1 fruit fly cellular context compared by ENCODE assay signal in the genomic region with DNA sequence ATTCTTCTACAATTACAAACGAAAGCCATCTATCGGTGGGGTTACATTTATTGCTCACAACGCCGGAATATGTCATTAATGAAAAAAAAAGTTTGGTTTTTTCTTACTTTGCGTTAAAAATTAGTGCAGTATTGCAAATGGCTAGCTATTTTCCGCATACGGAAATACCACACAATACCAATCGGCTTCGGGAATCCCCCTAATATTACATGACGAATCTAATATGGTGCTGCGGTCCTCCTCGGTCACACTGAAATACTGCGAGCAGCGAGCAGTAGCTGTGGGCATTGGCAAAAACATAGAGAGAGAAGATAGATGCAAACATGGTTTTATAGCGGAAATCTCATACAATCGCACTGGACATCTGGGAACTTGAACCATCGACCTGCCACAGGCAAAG.
A peak's percentile ranks its signal among the peaks of the same experiment; 100 is the strongest.
TF ChIP-seq lines count a peak whose summit lies in the region.

tub (plus strand) TSS at position 253 of the 400 bp plus-strand sequence.

TF ChIP-seq in whole organism, embryonic, 481 proteins besides CTCF, POLR2A, EP300 and RAD21 (continued from another document and continues in another):
- no peak for TF ChIP-seq salm (tag; optimal IDR thresholded peaks at IDR 0.05; lab: Kevin White, UChicago)
- peak; percentile 7 for TF ChIP-seq CG1602 (GFP tag; optimal IDR thresholded peaks at IDR 0.05; lab: Kevin White, UChicago)
- no peak for TF ChIP-seq CG10321 (GFP tag; IDR thresholded peaks at IDR 0.05; lab: Robert Waterston, UW)
- TF ChIP-seq CG7786 (GFP tag; optimal IDR thresholded peaks at IDR 0.05; lab: Kevin White, UChicago): peak; percentile 23
- TF ChIP-seq tll (GFP tag; optimal IDR thresholded peaks at IDR 0.05; lab: Kevin White, UChicago): no peak
- no peak for TF ChIP-seq pros (GFP tag; optimal IDR thresholded peaks at IDR 0.05; lab: Kevin White, UChicago)
- no peak for TF ChIP-seq ham (GFP tag; IDR thresholded peaks at IDR 0.05; lab: Robert Waterston, UW)
- TF ChIP-seq tna (GFP tag; IDR thresholded peaks at IDR 0.05; lab: Robert Waterston, UW; ENCODE audit: partially characterized antibody): no peak
- peak; percentile 38 for TF ChIP-seq CG17186 (GFP tag; optimal IDR thresholded peaks at IDR 0.05; lab: Kevin White, UChicago)
- no peak for TF ChIP-seq Blimp-1 (GFP tag; optimal IDR thresholded peaks at IDR 0.05; lab: Kevin White, UChicago)
- no peak for TF ChIP-seq Spps (tag; optimal IDR thresholded peaks at IDR 0.05; lab: Kevin White, UChicago)
- no peak for TF ChIP-seq CG11560 (tag; IDR thresholded peaks at IDR 0.05; lab: Robert Waterston, UW)
- no peak for TF ChIP-seq slou (GFP tag; optimal IDR thresholded peaks at IDR 0.05; lab: Kevin White, UChicago)
- peak; percentile 29 for TF ChIP-seq Meics (GFP tag; optimal IDR thresholded peaks at IDR 0.05; lab: Kevin White, UChicago)
- no peak for TF ChIP-seq HLHmδ (GFP tag; optimal IDR thresholded peaks at IDR 0.05; lab: Kevin White, UChicago)
- no peak for TF ChIP-seq gcm2 (GFP tag; optimal IDR thresholded peaks at IDR 0.05; lab: Kevin White, UChicago)
- no peak for TF ChIP-seq CG6272 (GFP tag; IDR thresholded peaks at IDR 0.05; lab: Robert Waterston, UW)
- TF ChIP-seq tap (tag; optimal IDR thresholded peaks at IDR 0.05; lab: Kevin White, UChicago): no peak
- TF ChIP-seq CG17568 (GFP tag; optimal IDR thresholded peaks at IDR 0.05; lab: Kevin White, UChicago): no peak
- no peak for TF ChIP-seq CG6654 (GFP tag; optimal IDR thresholded peaks at IDR 0.05; lab: Kevin White, UChicago)
- no peak for TF ChIP-seq sima (GFP tag; optimal IDR thresholded peaks at IDR 0.05; lab: Kevin White, UChicago)
- no peak for TF ChIP-seq CG16815 (GFP tag; optimal IDR thresholded peaks at IDR 0.05; lab: Kevin White, UChicago)
- no peak for TF ChIP-seq CG7745 (tag; optimal IDR thresholded peaks at IDR 0.05; lab: Kevin White, UChicago)
- TF ChIP-seq CG34422 (GFP tag; IDR thresholded peaks at IDR 0.05; lab: Robert Waterston, UW): no peak
- TF ChIP-seq Atf6 (GFP tag; IDR thresholded peaks at IDR 0.05; lab: Robert Waterston, UW): peak; percentile 32; the same call in 1 of the 2 replicates
- peak; percentile 6; the same call in 1 of the 2 replicates for TF ChIP-seq ara (GFP tag; IDR thresholded peaks at IDR 0.05; lab: Robert Waterston, UW)
- no peak; the same call in 2 of the 3 replicates for TF ChIP-seq jigr1 (GFP tag; IDR thresholded peaks at IDR 0.05; lab: Robert Waterston, UW)
- TF ChIP-seq bcd (GFP tag; optimal IDR thresholded peaks at IDR 0.05; lab: Kevin White, UChicago): no peak
- TF ChIP-seq zfh1 (GFP tag; IDR thresholded peaks at IDR 0.05; lab: Robert Waterston, UW): peak; percentile 66; the same call in 2 of the 3 replicates
- no peak for TF ChIP-seq wdn (GFP tag; IDR thresholded peaks at IDR 0.05; lab: Robert Waterston, UW)
- peak; percentile 27 for TF ChIP-seq nerfin-1 (tag; optimal IDR thresholded peaks at IDR 0.05; lab: Kevin White, UChicago)
- TF ChIP-seq Gug (GFP tag; IDR thresholded peaks at IDR 0.05; lab: Robert Waterston, UW): no peak
- TF ChIP-seq jumu (GFP tag; optimal IDR thresholded peaks at IDR 0.05; lab: Kevin White, UChicago): peak; percentile 13
- TF ChIP-seq CG7271 (tag; optimal IDR thresholded peaks at IDR 0.05; lab: Kevin White, UChicago): no peak
- TF ChIP-seq ken (GFP tag; IDR thresholded peaks at IDR 0.05; lab: Robert Waterston, UW): no peak; the same call in 2 of the 3 replicates
- peak; percentile 65 for TF ChIP-seq CG2120 (GFP tag; optimal IDR thresholded peaks at IDR 0.05; lab: Kevin White, UChicago)
- TF ChIP-seq onecut (GFP tag; IDR thresholded peaks at IDR 0.05; lab: Robert Waterston, UW): peak; percentile 11; the same call in 1 of the 2 replicates
- TF ChIP-seq PHDP (tag; optimal IDR thresholded peaks at IDR 0.05; lab: Kevin White, UChicago): peak; percentile 44
- no peak for TF ChIP-seq CG1529 (GFP tag; optimal IDR thresholded peaks at IDR 0.05; lab: Kevin White, UChicago)
- TF ChIP-seq Ada2b (GFP tag; IDR thresholded peaks at IDR 0.05; lab: Robert Waterston, UW): no peak
- TF ChIP-seq CG1233 (GFP tag; optimal IDR thresholded peaks at IDR 0.05; lab: Kevin White, UChicago): no peak
- no peak for TF ChIP-seq dmrt99B (tag; optimal IDR thresholded peaks at IDR 0.05; lab: Kevin White, UChicago)
- TF ChIP-seq CrebB (tag; optimal IDR thresholded peaks at IDR 0.05; lab: Kevin White, UChicago): peak; percentile 32
- TF ChIP-seq Awh (GFP tag; IDR thresholded peaks at IDR 0.05; lab: Robert Waterston, UW): no peak
- TF ChIP-seq nau (GFP tag; optimal IDR thresholded peaks at IDR 0.05; lab: Kevin White, UChicago): no peak
- peak; percentile 1 for TF ChIP-seq chn (GFP tag; optimal IDR thresholded peaks at IDR 0.05; lab: Kevin White, UChicago)
- no peak for TF ChIP-seq CG15696 (tag; optimal IDR thresholded peaks at IDR 0.05; lab: Kevin White, UChicago)
- TF ChIP-seq D19A (tag; optimal IDR thresholded peaks at IDR 0.05; lab: Kevin White, UChicago): peak; percentile 40
- no peak for TF ChIP-seq CG4404 (GFP tag; IDR thresholded peaks at IDR 0.05; lab: Robert Waterston, UW)
- no peak for TF ChIP-seq CG2202 (tag; optimal IDR thresholded peaks at IDR 0.05; lab: Kevin White, UChicago)
- TF ChIP-seq CG12659 (GFP tag; optimal IDR thresholded peaks at IDR 0.05; lab: Kevin White, UChicago): peak; percentile 84
- TF ChIP-seq cato (GFP tag; optimal IDR thresholded peaks at IDR 0.05; lab: Kevin White, UChicago; ENCODE audit: borderline replicate concordance): no peak
- TF ChIP-seq Mad (GFP tag; optimal IDR thresholded peaks at IDR 0.05; lab: Kevin White, UChicago): peak; percentile 40
- peak; percentile 37; the same call in 1 of the 3 replicates for TF ChIP-seq Dbx (GFP tag; IDR thresholded peaks at IDR 0.05; lab: Robert Waterston, UW)
- TF ChIP-seq Gsc (GFP tag; IDR thresholded peaks at IDR 0.05; lab: Robert Waterston, UW): no peak
- peak; percentile 89 for TF ChIP-seq Med (GFP tag; lab: Kevin White, UChicago)
- TF ChIP-seq Hsf (GFP tag; optimal IDR thresholded peaks at IDR 0.05; lab: Kevin White, UChicago): peak; percentile 48
- TF ChIP-seq tup (GFP tag; optimal IDR thresholded peaks at IDR 0.05; lab: Kevin White, UChicago): no peak
- TF ChIP-seq H2.0 (GFP tag; IDR thresholded peaks at IDR 0.05; lab: Robert Waterston, UW): no peak
- no peak for TF ChIP-seq run (tag; optimal IDR thresholded peaks at IDR 0.05; lab: Kevin White, UChicago)
- peak; percentile 91 for TF ChIP-seq sens (GFP tag; lab: Kevin White, UChicago)
- no peak for TF ChIP-seq cas (GFP tag; IDR thresholded peaks at IDR 0.05; lab: Robert Waterston, UW)
- no peak for TF ChIP-seq CG1647 (GFP tag; optimal IDR thresholded peaks at IDR 0.05; lab: Kevin White, UChicago)
- TF ChIP-seq CG13894 (tag; optimal IDR thresholded peaks at IDR 0.05; lab: Kevin White, UChicago): no peak
- no peak for TF ChIP-seq CG15479 (GFP tag; optimal IDR thresholded peaks at IDR 0.05; lab: Kevin White, UChicago)
- no peak for TF ChIP-seq NFAT (GFP tag; IDR thresholded peaks at IDR 0.05; lab: Robert Waterston, UW)
- TF ChIP-seq hkb (optimal IDR thresholded peaks at IDR 0.05; lab: Kevin White, UChicago): no peak
- no peak; the same call in 1 of the 2 replicates for TF ChIP-seq hkb (GFP tag; IDR thresholded peaks at IDR 0.05; lab: Robert Waterston, UW)
- TF ChIP-seq CG3163 (GFP tag; optimal IDR thresholded peaks at IDR 0.05; lab: Kevin White, UChicago): no peak
- TF ChIP-seq CG18764 (GFP tag; optimal IDR thresholded peaks at IDR 0.05; lab: Kevin White, UChicago): no peak
- 0 out of 2 replicates have a peak, but pooled peaks have one; percentile 23 for TF ChIP-seq CG4730 (GFP tag; IDR thresholded peaks at IDR 0.05; lab: Robert Waterston, UW)
- TF ChIP-seq sob (GFP tag; IDR thresholded peaks at IDR 0.05; lab: Robert Waterston, UW): no peak; the same call in 1 of the 2 replicates
- TF ChIP-seq Dek (tag; optimal IDR thresholded peaks at IDR 0.05; lab: Kevin White, UChicago): no peak
- TF ChIP-seq en (GFP tag; optimal IDR thresholded peaks at IDR 0.05; lab: Kevin White, UChicago): no peak
- TF ChIP-seq E2f1 (GFP tag; IDR thresholded peaks at IDR 0.05; lab: Robert Waterston, UW): no peak
- peak; percentile 15 for TF ChIP-seq pho (GFP tag; optimal IDR thresholded peaks at IDR 0.05; lab: Kevin White, UChicago)
- peak; percentile 45 for TF ChIP-seq trem (tag; optimal IDR thresholded peaks at IDR 0.05; lab: Kevin White, UChicago)
- TF ChIP-seq tio (GFP tag; optimal IDR thresholded peaks at IDR 0.05; lab: Kevin White, UChicago): no peak
- peak; percentile 4 for TF ChIP-seq CG18011 (GFP tag; optimal IDR thresholded peaks at IDR 0.05; lab: Kevin White, UChicago)
- TF ChIP-seq CG14441 (GFP tag; IDR thresholded peaks at IDR 0.05; lab: Robert Waterston, UW): peak; percentile 31; the same call in 1 of the 2 replicates
- TF ChIP-seq Dll (GFP tag; IDR thresholded peaks at IDR 0.05; lab: Robert Waterston, UW; ENCODE audit: partially characterized antibody): 0 out of 4 replicates have a peak, but pooled peaks have one; percentile 19
- no peak for TF ChIP-seq CG14050 (GFP tag; IDR thresholded peaks at IDR 0.05; lab: Robert Waterston, UW)
- TF ChIP-seq Camta (GFP tag; optimal IDR thresholded peaks at IDR 0.05; lab: Kevin White, UChicago): no peak
- peak in 1 of 2 experiments; percentile 26 for TF ChIP-seq bsh (GFP tag; optimal IDR thresholded peaks at IDR 0.05; lab: Kevin White, UChicago)
- TF ChIP-seq gem (tag; optimal IDR thresholded peaks at IDR 0.05; lab: Kevin White, UChicago): no peak
- peak; percentile 80 for TF ChIP-seq CG17802 (tag; optimal IDR thresholded peaks at IDR 0.05; lab: Kevin White, UChicago)
- TF ChIP-seq klu (GFP tag; IDR thresholded peaks at IDR 0.05; lab: Robert Waterston, UW): no peak
- TF ChIP-seq schlank (tag; optimal IDR thresholded peaks at IDR 0.05; lab: Kevin White, UChicago): no peak
- TF ChIP-seq CG18262 (tag; optimal IDR thresholded peaks at IDR 0.05; lab: Kevin White, UChicago): peak; percentile 44
- TF ChIP-seq CG32532 (GFP tag; IDR thresholded peaks at IDR 0.05; lab: Robert Waterston, UW): peak; percentile 62
- TF ChIP-seq CG6813 (GFP tag; optimal IDR thresholded peaks at IDR 0.05; lab: Kevin White, UChicago): no peak
- TF ChIP-seq CG6791 (GFP tag; IDR thresholded peaks at IDR 0.05; lab: Robert Waterston, UW; ENCODE audit: partially characterized antibody): no peak
- TF ChIP-seq Fer2 (tag; optimal IDR thresholded peaks at IDR 0.05; lab: Kevin White, UChicago): no peak
- no peak for TF ChIP-seq CG12219 (GFP tag; optimal IDR thresholded peaks at IDR 0.05; lab: Kevin White, UChicago)
- no peak for TF ChIP-seq dimm (GFP tag; IDR thresholded peaks at IDR 0.05; lab: Robert Waterston, UW)
- no peak for TF ChIP-seq fd3F (GFP tag; optimal IDR thresholded peaks at IDR 0.05; lab: Kevin White, UChicago)
- no peak for TF ChIP-seq ato (GFP tag; IDR thresholded peaks at IDR 0.05; lab: Robert Waterston, UW; ENCODE audit: partially characterized antibody)
- TF ChIP-seq CG11085 (GFP tag; IDR thresholded peaks at IDR 0.05; lab: Robert Waterston, UW): no peak
- TF ChIP-seq mirr (GFP tag; optimal IDR thresholded peaks at IDR 0.05; lab: Kevin White, UChicago): no peak
- no peak for TF ChIP-seq Rx (GFP tag; IDR thresholded peaks at IDR 0.05; lab: Robert Waterston, UW)
- no peak for TF ChIP-seq ttk (GFP tag; IDR thresholded peaks at IDR 0.05; lab: Robert Waterston, UW)
- TF ChIP-seq CG31441 (GFP tag; IDR thresholded peaks at IDR 0.05; lab: Robert Waterston, UW): no peak; the same call in 1 of the 2 replicates
- no peak for TF ChIP-seq unpg (GFP tag; optimal IDR thresholded peaks at IDR 0.05; lab: Kevin White, UChicago)
- no peak for TF ChIP-seq ATbp (GFP tag; optimal IDR thresholded peaks at IDR 0.05; lab: Kevin White, UChicago)
- no peak for TF ChIP-seq Ptx1 (GFP tag; IDR thresholded peaks at IDR 0.05; lab: Robert Waterston, UW)
- no peak for TF ChIP-seq peb (GFP tag; IDR thresholded peaks at IDR 0.05; lab: Robert Waterston, UW)
- no peak for TF ChIP-seq gcm (GFP tag; optimal IDR thresholded peaks at IDR 0.05; lab: Kevin White, UChicago)
- peak; percentile 53 for TF ChIP-seq CG10267 (tag; optimal IDR thresholded peaks at IDR 0.05; lab: Kevin White, UChicago)
- TF ChIP-seq ac (GFP tag; optimal IDR thresholded peaks at IDR 0.05; lab: Kevin White, UChicago): no peak
- TF ChIP-seq pan (optimal IDR thresholded peaks at IDR 0.05; lab: Kevin White, UChicago): no peak
- TF ChIP-seq pan (GFP tag; optimal IDR thresholded peaks at IDR 0.05 in 1 of 2, IDR thresholded peaks at IDR 0.05 in 1 of 2): peak in 1 of 2 experiments; percentile 42
- no peak for TF ChIP-seq Deaf1 (tag; optimal IDR thresholded peaks at IDR 0.05; lab: Kevin White, UChicago)
- TF ChIP-seq Hmx (GFP tag; optimal IDR thresholded peaks at IDR 0.05; lab: Kevin White, UChicago): no peak
- no peak for TF ChIP-seq esg (GFP tag; conservative IDR thresholded peaks at IDR 0.05; lab: Robert Waterston, UW)
- TF ChIP-seq cg (GFP tag; optimal IDR thresholded peaks at IDR 0.05; lab: Kevin White, UChicago): no peak
- no peak for TF ChIP-seq CG42726 (GFP tag; IDR thresholded peaks at IDR 0.05; lab: Robert Waterston, UW; ENCODE audit: partially characterized antibody)
- no peak for TF ChIP-seq CG8478 (optimal IDR thresholded peaks at IDR 0.05; lab: Kevin White, UChicago)
- TF ChIP-seq scrt (GFP tag; optimal IDR thresholded peaks at IDR 0.05; lab: Kevin White, UChicago): no peak
- peak in 1 of 2 experiments; percentile 12 for TF ChIP-seq crp (GFP tag; optimal IDR thresholded peaks at IDR 0.05; lab: Kevin White, UChicago)
- TF ChIP-seq CG13624 (GFP tag; optimal IDR thresholded peaks at IDR 0.05; lab: Kevin White, UChicago): peak; percentile 49
- TF ChIP-seq da (GFP tag; optimal IDR thresholded peaks at IDR 0.05; lab: Kevin White, UChicago): peak; percentile 17
- no peak for TF ChIP-seq CkIIα-i1 (GFP tag; IDR thresholded peaks at IDR 0.05; lab: Robert Waterston, UW)
- 0 out of 2 replicates have a peak, but pooled peaks have one; percentile 22 for TF ChIP-seq unc-4 (GFP tag; IDR thresholded peaks at IDR 0.05; lab: Robert Waterston, UW; ENCODE audit: partially characterized antibody)
- TF ChIP-seq Hr3 (GFP tag; optimal IDR thresholded peaks at IDR 0.05; lab: Kevin White, UChicago): peak; percentile 20
- no peak for TF ChIP-seq Nf-YA (GFP tag; IDR thresholded peaks at IDR 0.05; lab: Robert Waterston, UW)
- no peak for TF ChIP-seq CG15269 (tag; optimal IDR thresholded peaks at IDR 0.05; lab: Kevin White, UChicago)
- TF ChIP-seq ewg (GFP tag; optimal IDR thresholded peaks at IDR 0.05; lab: Kevin White, UChicago): peak; percentile 35
- TF ChIP-seq HLH3B (GFP tag; IDR thresholded peaks at IDR 0.05; lab: Robert Waterston, UW): no peak; the same call in 1 of the 2 replicates
- TF ChIP-seq CG10565 (GFP tag; optimal IDR thresholded peaks at IDR 0.05; lab: Kevin White, UChicago): no peak
- TF ChIP-seq bigmax (GFP tag; optimal IDR thresholded peaks at IDR 0.05; lab: Kevin White, UChicago): no peak
